Fruit fly (Drosophila melanogaster) whole organism, embryonic: ENCODE measurements around the gene Bub1.
A peak's percentile ranks its signal among the peaks of the same experiment; 100 is the strongest.

Source experiments
- Aef1 ChIP-seq: fragments of 200-800 bp; sonication (Bioruptor generic); IDR thresholded peaks from 3 replicates; pipeline ENCODE4 v1.3.6; 2022; ENCODE audit warnings: missing biosample characterization, missing genetic modification characterization
- CG10274 ChIP-seq: fragments of 200-800 bp; sonication (Bioruptor generic); optimal IDR thresholded peaks from 3 replicates; lab custom pipeline; 2017; ENCODE audit warnings: missing biosample characterization, mild to moderate bottlenecking, missing genetic modification characterization
- CG12219 ChIP-seq: fragments of 200-800 bp; sonication (Bioruptor generic); optimal IDR thresholded peaks from 3 replicates; lab custom pipeline; 2018; ENCODE audit warnings: missing biosample characterization, mild to moderate bottlenecking, missing genetic modification characterization
- CG13123 ChIP-seq: fragments of 200-800 bp; sonication (Bioruptor generic); optimal IDR thresholded peaks from 2 replicates; lab custom pipeline; 2016; ENCODE audit warnings: missing biosample characterization, missing genetic modification characterization
- CG1603 ChIP-seq: fragments of 200-800 bp; sonication (Bioruptor generic); optimal IDR thresholded peaks from 2 replicates; lab custom pipeline; 2019; ENCODE audit warnings: missing biosample characterization, mild to moderate bottlenecking, missing genetic modification characterization, moderate library complexity
- CG16815 ChIP-seq: fragments of 200-800 bp; sonication (Bioruptor generic); optimal IDR thresholded peaks from 3 replicates; lab custom pipeline; 2017; ENCODE audit warnings: missing biosample characterization, mild to moderate bottlenecking, missing genetic modification characterization
- CG1792 ChIP-seq: fragments of 200-800 bp; sonication (Bioruptor generic); optimal IDR thresholded peaks from 2 replicates; lab custom pipeline; 2016; ENCODE audit warnings: missing biosample characterization, missing genetic modification characterization
- CG2712 ChIP-seq: fragments of 200-800 bp; optimal IDR thresholded peaks from 3 replicates; lab custom pipeline; 2019; ENCODE audit warnings: missing biosample characterization, mild to moderate bottlenecking, missing genetic modification characterization, moderate library complexity
- CG2875 ChIP-seq: fragments of 200-800 bp; sonication (Bioruptor generic); optimal IDR thresholded peaks from 2 replicates; lab custom pipeline; 2017; ENCODE audit warnings: missing biosample characterization, mild to moderate bottlenecking, missing genetic modification characterization, missing genetic modification reagents
- CG31224 ChIP-seq: fragments of 200-800 bp; sonication (Bioruptor generic); IDR thresholded peaks from 2 replicates; pipeline ENCODE4 v1.3.6; 2022; ENCODE audit warnings: missing biosample characterization, missing genetic modification characterization
- CG33557 ChIP-seq: fragments of 200-800 bp; sonication (Bioruptor generic); optimal IDR thresholded peaks from 2 replicates; lab custom pipeline; 2019; ENCODE audit warnings: missing biosample characterization, mild to moderate bottlenecking, missing genetic modification characterization, moderate library complexity
- CG34376 ChIP-seq: fragments of 200-800 bp; sonication (Bioruptor generic); optimal IDR thresholded peaks from 2 replicates; lab custom pipeline; 2018; ENCODE audit warnings: missing biosample characterization, mild to moderate bottlenecking, missing genetic modification characterization
- CG3995 ChIP-seq: fragments of 200-800 bp; sonication (Bioruptor generic); optimal IDR thresholded peaks from 3 replicates; lab custom pipeline; 2016; ENCODE audit warnings: missing biosample characterization, missing genetic modification characterization
- CG6683 ChIP-seq: fragments of 200-800 bp; sonication (Bioruptor generic); optimal IDR thresholded peaks from 2 replicates; lab custom pipeline; 2017; ENCODE audit warnings: missing biosample characterization, mild to moderate bottlenecking, missing genetic modification characterization, missing genetic modification reagents
- CG7357 ChIP-seq: fragments of 200-800 bp; sonication (Bioruptor generic); IDR thresholded peaks from 3 replicates; pipeline ENCODE4 v1.3.6; 2022; ENCODE audit warnings: missing biosample characterization, missing genetic modification characterization
- CG7786 ChIP-seq: fragments of 200-800 bp; sonication (Bioruptor generic); optimal IDR thresholded peaks from 2 replicates; lab custom pipeline; 2016; ENCODE audit warnings: missing biosample characterization, missing genetic modification characterization
- CG7928 ChIP-seq: fragments of 200-800 bp; sonication (Bioruptor generic); optimal IDR thresholded peaks from 2 replicates; lab custom pipeline; 2017; ENCODE audit warnings: missing biosample characterization, mild to moderate bottlenecking, missing genetic modification characterization
- CG8281 ChIP-seq: fragments of 200-800 bp; sonication (Bioruptor generic); optimal IDR thresholded peaks from 2 replicates; lab custom pipeline; 2018; ENCODE audit warnings: missing biosample characterization, mild to moderate bottlenecking, missing genetic modification characterization, moderate library complexity
- CG8290 ChIP-seq, 3 experiments: fragments of 200-800 bp; sonication (Bioruptor generic); optimal IDR thresholded peaks; 2 replicates each; lab custom pipeline; 2016 to 2019; ENCODE audit warnings: missing biosample characterization in 3 of 3, missing genetic modification characterization in 3 of 3, mild to moderate bottlenecking in 2 of 3, moderate library complexity in 1 of 3
- CG8765 ChIP-seq: fragments of 200-800 bp; sonication (Bioruptor generic); IDR thresholded peaks from 2 replicates; pipeline ENCODE4 v1.3.6; 2022; ENCODE audit warnings: missing biosample characterization, missing genetic modification characterization
- CG9609 ChIP-seq: fragments of 200-800 bp; sonication (Bioruptor generic); optimal IDR thresholded peaks from 3 replicates; lab custom pipeline; 2016; ENCODE audit warnings: missing biosample characterization, missing genetic modification characterization
- CTCF ChIP-seq: fragments of 200-800 bp; sonication (Bioruptor generic); optimal IDR thresholded peaks from 2 replicates; lab custom pipeline; 2017; ENCODE audit warnings: missing biosample characterization, mild to moderate bottlenecking, missing genetic modification characterization, moderate library complexity
- Deaf1 ChIP-seq: fragments of 200-800 bp; optimal IDR thresholded peaks from 3 replicates; lab custom pipeline; 2019; ENCODE audit warnings: missing biosample characterization, mild to moderate bottlenecking, missing genetic modification characterization, moderate library complexity
- Dll ChIP-seq: fragments of 200-800 bp; sonication (Bioruptor generic); IDR thresholded peaks from 4 replicates; pipeline ENCODE4 v1.3.6; 2022; ENCODE audit warnings: missing biosample characterization, missing genetic modification characterization; ENCODE audit not compliant: partially characterized antibody
- Doc3 ChIP-seq: fragments of 200-800 bp; sonication (Bioruptor generic); IDR thresholded peaks from 3 replicates; pipeline ENCODE4 v1.3.6; 2022; ENCODE audit warnings: missing biosample characterization, missing genetic modification characterization; ENCODE audit not compliant: partially characterized antibody
- Ets65A ChIP-seq: fragments of 200-800 bp; sonication (Bioruptor generic); peaks from one replicate; lab custom pipeline; 2016; ENCODE audit warnings: missing biosample characterization, missing genetic modification characterization
- HLH3B ChIP-seq: fragments of 200-800 bp; sonication (Bioruptor generic); IDR thresholded peaks from 2 replicates; pipeline ENCODE4 v1.3.6; 2022; ENCODE audit warnings: missing biosample characterization, missing genetic modification characterization
- Lhr ChIP-seq: fragments of 200-800 bp; sonication (Bioruptor generic); optimal IDR thresholded peaks from 3 replicates; lab custom pipeline; 2017; ENCODE audit warnings: mild to moderate bottlenecking, missing biosample characterization, missing genetic modification reagents, missing genetic modification characterization
- Lim3 ChIP-seq: fragments of 200-800 bp; sonication (Bioruptor generic); IDR thresholded peaks from 2 replicates; pipeline ENCODE4 v1.3.6; 2022; ENCODE audit warnings: missing biosample characterization, missing genetic modification characterization
- Nf-YB ChIP-seq: fragments of 200-800 bp; sonication (Bioruptor generic); optimal IDR thresholded peaks from 3 replicates; lab custom pipeline; 2019; ENCODE audit warnings: missing biosample characterization, mild to moderate bottlenecking, missing genetic modification characterization, moderate library complexity
- Ptx1 ChIP-seq: fragments of 200-800 bp; sonication (Bioruptor generic); IDR thresholded peaks from 2 replicates; pipeline ENCODE4 v1.3.6; 2022; ENCODE audit warnings: missing biosample characterization, missing genetic modification characterization
- TFAM ChIP-seq: fragments of 200-800 bp; sonication (Bioruptor generic); optimal IDR thresholded peaks from 2 replicates; lab custom pipeline; 2017; ENCODE audit warnings: missing biosample characterization, missing genetic modification characterization, inconsistent platforms
- al ChIP-seq: fragments of 200-800 bp; sonication (Bioruptor generic); IDR thresholded peaks from 2 replicates; pipeline ENCODE4 v1.3.6; 2022; ENCODE audit warnings: missing biosample characterization, missing genetic modification characterization
- btn ChIP-seq: fragments of 200-800 bp; sonication (Bioruptor generic); optimal IDR thresholded peaks from 2 replicates; lab custom pipeline; 2016; ENCODE audit warnings: missing biosample characterization, missing genetic modification characterization
- dysf ChIP-seq: fragments of 200-800 bp; sonication (Bioruptor generic); IDR thresholded peaks from 3 replicates; pipeline ENCODE4 v1.3.6; 2022; ENCODE audit warnings: missing biosample characterization, missing genetic modification characterization
- emc ChIP-seq: fragments of 200-800 bp; sonication (Bioruptor generic); optimal IDR thresholded peaks from 2 replicates; lab custom pipeline; 2016; ENCODE audit warnings: missing biosample characterization, missing genetic modification characterization
- ewg ChIP-seq: fragments of 200-800 bp; sonication (Bioruptor generic); optimal IDR thresholded peaks from 3 replicates; lab custom pipeline; 2017; ENCODE audit warnings: mild to moderate bottlenecking, missing biosample characterization, missing genetic modification reagents, missing genetic modification characterization
- ftz-f1 ChIP-seq: fragments of 200-800 bp; sonication (Bioruptor generic); optimal IDR thresholded peaks from 2 replicates; lab custom pipeline; 2016; ENCODE audit warnings: missing biosample characterization, missing genetic modification characterization
- fu2 ChIP-seq: fragments of 200-800 bp; sonication (Bioruptor generic); optimal IDR thresholded peaks from 2 replicates; lab custom pipeline; 2016; ENCODE audit warnings: missing biosample characterization, missing genetic modification characterization
- gcm2 ChIP-seq: fragments of 200-800 bp; sonication (Bioruptor generic); optimal IDR thresholded peaks from 2 replicates; lab custom pipeline; 2016; ENCODE audit warnings: missing biosample characterization, missing genetic modification characterization
- ham ChIP-seq: fragments of 200-800 bp; sonication (Bioruptor generic); IDR thresholded peaks from 2 replicates; pipeline ENCODE4 v1.3.6; 2022; ENCODE audit warnings: missing biosample characterization, missing genetic modification characterization
- ken ChIP-seq: fragments of 200-800 bp; sonication (Bioruptor generic); IDR thresholded peaks from 3 replicates; pipeline ENCODE4 v1.3.6; 2022; ENCODE audit warnings: missing biosample characterization, missing genetic modification characterization
- lmd ChIP-seq: fragments of 200-800 bp; sonication (Bioruptor generic); IDR thresholded peaks from 2 replicates; pipeline ENCODE4 v1.3.6; 2022; ENCODE audit warnings: missing biosample characterization, missing genetic modification characterization
- nerfin-1 ChIP-seq: fragments of 200-800 bp; sonication (Bioruptor generic); optimal IDR thresholded peaks from 3 replicates; lab custom pipeline; 2019; ENCODE audit warnings: missing biosample characterization, mild to moderate bottlenecking, missing genetic modification characterization, moderate library complexity
- ranshi ChIP-seq: fragments of 200-800 bp; sonication (Bioruptor generic); IDR thresholded peaks from 2 replicates; pipeline ENCODE4 v1.3.6; 2022; ENCODE audit warnings: missing biosample characterization, missing genetic modification characterization
- stwl ChIP-seq: fragments of 200-800 bp; sonication (Bioruptor generic); optimal IDR thresholded peaks from 3 replicates; lab custom pipeline; 2018; ENCODE audit warnings: missing biosample characterization, mild to moderate bottlenecking, missing genetic modification characterization, moderate library complexity
- sug ChIP-seq: fragments of 200-800 bp; optimal IDR thresholded peaks from 2 replicates; lab custom pipeline; 2019; ENCODE audit warnings: missing biosample characterization, mild to moderate bottlenecking, missing genetic modification characterization, moderate library complexity
- tio ChIP-seq: fragments of 200-800 bp; sonication (Bioruptor generic); optimal IDR thresholded peaks from 2 replicates; lab custom pipeline; 2017; ENCODE audit warnings: missing biosample characterization, missing genetic modification characterization, inconsistent platforms
- z ChIP-seq: fragments of 200-800 bp; sonication (Bioruptor generic); IDR thresholded peaks from 3 replicates; pipeline ENCODE4 v1.3.6; 2022; ENCODE audit warnings: missing biosample characterization, missing genetic modification characterization
- zfh2 ChIP-seq: fragments of 200-800 bp; sonication (Bioruptor generic); optimal IDR thresholded peaks from 2 replicates; lab custom pipeline; 2016; ENCODE audit warnings: missing biosample characterization, missing genetic modification characterization

Gene Bub1

DNA sequence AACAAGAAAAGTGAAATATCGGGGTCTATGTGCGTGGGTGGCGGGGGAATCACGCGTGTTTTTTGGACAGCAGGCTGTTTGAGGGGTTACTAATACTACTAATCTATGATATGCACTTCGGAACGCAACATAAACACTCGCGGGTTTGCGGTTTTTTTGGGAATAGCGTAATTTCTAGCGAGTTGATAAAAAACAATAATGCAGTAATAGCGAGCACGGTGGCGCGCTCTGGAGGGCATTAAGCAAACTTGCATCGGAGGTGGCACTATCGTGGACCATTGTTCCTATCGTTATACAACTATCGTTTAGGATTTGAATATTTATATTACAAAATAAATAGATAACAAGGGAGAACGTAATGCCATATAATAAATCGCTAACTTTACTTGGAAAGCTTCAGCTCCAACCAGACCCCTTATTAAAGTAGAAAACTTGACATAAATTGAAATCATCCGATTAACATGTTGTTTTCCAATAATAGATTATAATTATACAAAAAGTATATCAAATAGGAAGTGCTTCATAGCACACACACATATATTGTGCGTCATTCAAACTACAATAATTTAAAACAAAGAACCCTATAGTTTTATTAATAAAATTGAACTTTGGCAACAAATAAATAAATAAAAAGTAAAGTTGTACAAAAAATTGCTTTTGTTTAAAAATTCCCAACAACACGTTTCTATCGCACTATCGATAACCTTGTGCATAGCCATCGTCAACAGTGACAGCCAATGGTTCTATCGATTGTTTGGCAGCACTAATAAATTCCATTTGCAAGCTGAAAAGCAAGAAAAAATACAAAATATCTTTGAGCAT lies at the start of gene Bub1, which contains the start of gene Nin (continued):
- TF ChIP-seq CG8281 (tag; lab: Kevin White, UChicago) (no peak), Nf-YB (GFP tag; lab: Kevin White, UChicago) (no peak), gcm2 (no peak), CG1792 (GFP tag; lab: Kevin White, UChicago) (no peak), TFAM (no peak), z (GFP tag; lab: Robert Waterston, UW) (no peak), ewg (GFP tag; lab: Kevin White, UChicago) (no peak), CG31224 (GFP tag; lab: Robert Waterston, UW) (no peak), CG8290 (GFP tag; optimal IDR thresholded peaks at IDR 0.05; lab: Kevin White, UChicago) (peak; percentile 4), CG8290 (tag; optimal IDR thresholded peaks at IDR 0.05; lab: Kevin White, UChicago) (no peak), CG13123 (no peak), emc (GFP tag; lab: Kevin White, UChicago) (no peak), Lhr (GFP tag; lab: Kevin White, UChicago) (no peak), CG2712 (tag; lab: Kevin White, UChicago) (peak; percentile 36), CG6683 (GFP tag; lab: Kevin White, UChicago) (no peak), lmd (GFP tag; lab: Robert Waterston, UW) (no peak; the same call in none of the 2 replicates), btn (no peak), CG34376 (GFP tag; lab: Kevin White, UChicago) (no peak), CG7928 (no peak), CG8765 (GFP tag; lab: Robert Waterston, UW) (no peak), CG7357 (no peak), CTCF (peak; percentile 92), stwl (tag; lab: Kevin White, UChicago) (no peak), Deaf1 (tag; lab: Kevin White, UChicago) (no peak), ranshi (GFP tag; lab: Robert Waterston, UW) (0 out of 2 replicates have a peak, but pooled peaks have one; percentile 33), ken (GFP tag; lab: Robert Waterston, UW) (no peak), CG33557 (GFP tag; lab: Kevin White, UChicago) (no peak), CG2875 (GFP tag; lab: Kevin White, UChicago) (no peak), fu2 (GFP tag; lab: Kevin White, UChicago) (no peak), al (GFP tag; lab: Robert Waterston, UW) (no peak), zfh2 (GFP tag; lab: Kevin White, UChicago) (peak; percentile 27), tio (no peak), Lim3 (GFP tag; lab: Robert Waterston, UW) (no peak), CG3995 (GFP tag; lab: Kevin White, UChicago) (peak; percentile 34), sug (tag; lab: Kevin White, UChicago) (peak; percentile 18), CG12219 (no peak), nerfin-1 (tag; lab: Kevin White, UChicago) (no peak), ftz-f1 (GFP tag; lab: Kevin White, UChicago) (no peak), CG7786 (GFP tag; lab: Kevin White, UChicago) (no peak), Doc3 (GFP tag; lab: Robert Waterston, UW) (peak; percentile 65), Ets65A (GFP tag; lab: Kevin White, UChicago) (peak; percentile 86), ham (GFP tag; lab: Robert Waterston, UW) (no peak), CG9609 (GFP tag; lab: Kevin White, UChicago) (no peak), CG10274 (GFP tag; lab: Kevin White, UChicago) (no peak), HLH3B (no peak), dysf (GFP tag; lab: Robert Waterston, UW) (peak; percentile 53; the same call in 1 of the 3 replicates), CG1603 (tag; lab: Kevin White, UChicago) (peak; percentile 50), Dll (GFP tag; lab: Robert Waterston, UW) (peak; percentile 82), Aef1 (GFP tag; lab: Robert Waterston, UW) (peak; percentile 39), CG16815 (GFP tag; lab: Kevin White, UChicago) (peak; percentile 29), Ptx1 (0 out of 2 replicates have a peak, but pooled peaks have one; percentile 28)
